Fruit fly (Drosophila melanogaster) whole organism, adult: ENCODE data around the gene rdx.
A peak's percentile ranks its signal among the peaks of the same experiment; 100 is the strongest.

Experiments used
- CG11617 ChIP-seq: fragments of 200-800 bp; sonication (Bioruptor generic); optimal IDR thresholded peaks from 2 replicates; lab custom pipeline; 2017; ENCODE audit warnings: mild to moderate bottlenecking, missing biosample characterization, missing genetic modification reagents, missing genetic modification characterization
- CG12768 ChIP-seq: fragments of 200-800 bp; sonication (Bioruptor generic); optimal IDR thresholded peaks from 2 replicates; lab custom pipeline; 2017; ENCODE audit warnings: missing biosample characterization, missing genetic modification characterization, mild to moderate bottlenecking, moderate library complexity, missing genetic modification reagents
- CG14711 ChIP-seq: fragments of 200-800 bp; sonication (Bioruptor generic); optimal IDR thresholded peaks from 2 replicates; lab custom pipeline; 2018; ENCODE audit warnings: missing biosample characterization, mild to moderate bottlenecking, missing genetic modification characterization, moderate library complexity
- CG1620 ChIP-seq: fragments of 200-800 bp; sonication (Bioruptor generic); optimal IDR thresholded peaks from 2 replicates; lab custom pipeline; 2016; ENCODE audit warnings: missing biosample characterization, missing genetic modification characterization
- CG33017 ChIP-seq: fragments of 200-800 bp; sonication (Bioruptor generic); optimal IDR thresholded peaks from 2 replicates; lab custom pipeline; 2018; ENCODE audit warnings: missing biosample characterization, mild to moderate bottlenecking, missing genetic modification characterization, moderate library complexity
- CG5204 ChIP-seq: fragments of 200-800 bp; sonication (Bioruptor generic); optimal IDR thresholded peaks from 2 replicates; lab custom pipeline; 2016; ENCODE audit warnings: missing biosample characterization, missing genetic modification characterization
- CG7045 ChIP-seq: fragments of 200-800 bp; sonication (Bioruptor generic); optimal IDR thresholded peaks from 2 replicates; lab custom pipeline; 2017; ENCODE audit warnings: missing biosample characterization, mild to moderate bottlenecking, missing genetic modification characterization
- CG7101 ChIP-seq: fragments of 200-800 bp; sonication (Bioruptor generic); optimal IDR thresholded peaks from 2 replicates; lab custom pipeline; 2018; ENCODE audit warnings: missing biosample characterization, mild to moderate bottlenecking, missing genetic modification characterization, moderate library complexity
- Clk ChIP-seq: fragments of 200-800 bp; sonication (Bioruptor generic); optimal IDR thresholded peaks from 2 replicates; lab custom pipeline; 2017; ENCODE audit warnings: missing biosample characterization, missing genetic modification characterization
- Hr96 ChIP-seq: fragments of 200-800 bp; sonication (Bioruptor generic); optimal IDR thresholded peaks from 2 replicates; lab custom pipeline; 2016; ENCODE audit warnings: missing biosample characterization, missing genetic modification characterization
- Mnt ChIP-seq: fragments of 200-800 bp; sonication (Bioruptor generic); optimal IDR thresholded peaks from 2 replicates; lab custom pipeline; 2016; ENCODE audit warnings: missing biosample characterization, mild to moderate bottlenecking, missing genetic modification characterization
- bab1 ChIP-seq: fragments of 200-800 bp; sonication (Bioruptor generic); optimal IDR thresholded peaks from 3 replicates; lab custom pipeline; 2019; ENCODE audit warnings: missing biosample characterization, mild to moderate bottlenecking, missing genetic modification characterization, moderate library complexity
- cic ChIP-seq: fragments of 200-800 bp; sonication (Bioruptor generic); optimal IDR thresholded peaks from 2 replicates; lab custom pipeline; 2017; ENCODE audit warnings: missing biosample characterization, mild to moderate bottlenecking, missing genetic modification characterization, moderate library complexity
- cnc ChIP-seq, 2 experiments: fragments of >200 bp; optimal IDR thresholded peaks; 2 replicates each; lab custom pipeline; 2017
- kay ChIP-seq: fragments of 200-800 bp; sonication (Bioruptor generic); peaks from one replicate; lab custom pipeline; 2016; ENCODE audit warnings: missing biosample characterization, missing genetic modification characterization, borderline replicate concordance
- ovo ChIP-seq: fragments of 200-800 bp; sonication (Bioruptor generic); optimal IDR thresholded peaks from 2 replicates; lab custom pipeline; 2016; ENCODE audit warnings: missing biosample characterization, missing genetic modification characterization
- pad ChIP-seq: fragments of 200-800 bp; sonication (Bioruptor generic); optimal IDR thresholded peaks from 3 replicates; lab custom pipeline; 2017; ENCODE audit warnings: missing biosample characterization, missing genetic modification characterization, mild to moderate bottlenecking, moderate library complexity, missing genetic modification reagents
- tj ChIP-seq: fragments of 200-800 bp; sonication (Bioruptor generic); optimal IDR thresholded peaks from 3 replicates; lab custom pipeline; 2017; ENCODE audit warnings: missing biosample characterization, mild to moderate bottlenecking, missing genetic modification characterization, moderate library complexity
- toe ChIP-seq: fragments of 200-800 bp; sonication (Bioruptor generic); optimal IDR thresholded peaks from 2 replicates; lab custom pipeline; 2016; ENCODE audit warnings: missing biosample characterization, missing genetic modification characterization

Gene rdx

DNA sequence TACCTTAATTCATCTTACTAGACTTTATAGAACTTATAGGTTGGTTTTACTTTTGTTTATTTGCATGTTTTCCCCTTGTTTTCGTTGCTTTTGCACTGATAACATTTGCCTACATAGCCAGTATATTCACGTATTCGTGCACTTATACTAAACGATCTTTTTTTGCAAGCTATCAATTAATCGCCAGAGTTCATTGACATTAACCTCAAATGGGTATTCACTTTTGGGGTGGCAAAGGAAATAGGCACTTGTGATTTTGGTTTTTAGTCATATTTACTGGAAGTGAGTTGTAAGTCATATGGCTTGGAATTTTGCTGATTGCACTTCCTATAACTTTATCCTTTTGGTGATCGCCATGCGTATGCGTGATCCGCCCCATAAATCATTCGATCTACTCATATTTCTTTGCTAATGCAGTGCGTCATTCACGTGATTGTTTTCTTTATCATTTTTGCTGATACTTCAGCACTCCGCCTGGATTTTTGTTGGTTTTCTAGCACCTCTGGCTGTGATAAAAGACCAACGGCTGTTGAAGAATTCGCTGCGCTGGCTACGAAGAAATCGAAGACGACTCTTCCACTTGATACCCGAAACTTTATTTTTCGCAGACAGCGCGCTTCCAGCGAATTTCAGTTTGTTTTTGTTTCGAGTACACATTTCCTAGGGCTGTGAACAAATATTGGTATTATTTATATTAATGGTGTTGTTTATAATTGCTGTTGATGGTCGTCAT is 36.2 kb upstream of the rdx start:
- TF ChIP-seq tj (peak; percentile 96), Mnt (GFP tag; lab: Kevin White, UChicago) (no peak), kay (GFP tag; lab: Kevin White, UChicago) (no peak), CG33017 (tag; lab: Kevin White, UChicago) (no peak)

- TF ChIP-seq CG12768 (GFP tag; lab: Kevin White, UChicago): no peak
Observed at dm6 chr3R:14065241-14065640, 33.4 kb upstream of the rdx start.

dm6 chr3R:14064158-14064969 is 32.5 kb upstream of the rdx start:
- TF ChIP-seq pad: peak; percentile 35
- peak; percentile 4 for TF ChIP-seq CG12768 (GFP tag; lab: Kevin White, UChicago)
- TF ChIP-seq CG33017 (tag; lab: Kevin White, UChicago): no peak
- TF ChIP-seq Hr96 (GFP tag; lab: Kevin White, UChicago): no peak
- TF ChIP-seq kay (GFP tag; lab: Kevin White, UChicago): no peak
- no peak for TF ChIP-seq CG7101 (tag; lab: Kevin White, UChicago)
- TF ChIP-seq ovo (GFP tag; lab: Kevin White, UChicago): no peak
- TF ChIP-seq cic (GFP tag; lab: Kevin White, UChicago): peak; percentile 12

DNA sequence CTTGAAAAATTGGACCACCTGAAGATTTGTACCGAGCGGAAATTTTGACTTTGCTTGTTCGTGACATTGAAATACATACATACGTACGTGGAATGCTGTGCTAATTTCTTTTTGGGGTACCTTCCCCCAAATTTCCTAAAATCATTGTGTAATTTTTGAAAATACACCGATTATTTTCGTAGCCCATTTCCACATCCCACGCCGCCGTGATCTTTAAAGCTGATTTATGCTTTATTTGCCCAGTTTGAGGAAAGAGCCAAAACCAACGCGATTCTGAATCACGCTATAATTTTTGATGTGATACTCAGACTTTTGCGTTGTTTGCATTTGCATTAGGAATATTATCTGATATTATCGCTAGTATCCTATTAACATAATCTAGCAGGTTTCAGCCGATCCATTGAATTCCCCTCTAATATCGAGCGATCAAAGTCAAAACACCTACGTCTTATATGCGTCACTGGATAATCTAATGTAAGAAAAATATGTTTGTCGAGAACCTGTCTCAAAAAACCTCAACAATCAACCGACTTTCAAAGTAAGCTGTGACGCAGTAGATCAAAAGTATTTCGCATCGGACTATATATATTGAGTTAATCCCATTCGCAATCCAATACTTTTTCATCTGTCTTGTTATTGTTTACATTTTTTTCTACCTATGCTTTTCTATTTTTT is 31.1 kb upstream of the rdx start:
- TF ChIP-seq CG7045 (GFP tag; lab: Kevin White, UChicago) (no peak), CG5204 (GFP tag; lab: Kevin White, UChicago) (no peak), cic (GFP tag; lab: Kevin White, UChicago) (peak; percentile 21)

dm6 chr3R:14061988-14062868 is 30.4 kb upstream of the rdx start:
- TF ChIP-seq CG1620 (GFP tag; lab: Kevin White, UChicago) (no peak), Clk (GFP tag; lab: Kevin White, UChicago) (peak; percentile 29), Mnt (GFP tag; lab: Kevin White, UChicago) (peak; percentile 17), CG12768 (GFP tag; lab: Kevin White, UChicago) (peak; percentile 86), Hr96 (GFP tag; lab: Kevin White, UChicago) (no peak), pad (peak; percentile 57), cic (GFP tag; lab: Kevin White, UChicago) (peak; percentile 73), CG33017 (tag; lab: Kevin White, UChicago) (peak; percentile 44), CG7101 (tag; lab: Kevin White, UChicago) (peak; percentile 34), CG14711 (tag; lab: Kevin White, UChicago) (peak; percentile 32), kay (GFP tag; lab: Kevin White, UChicago) (peak; percentile 81), ovo (GFP tag; lab: Kevin White, UChicago) (no peak), cnc (optimal IDR thresholded peaks at IDR 0.05; lab: Kevin White, UChicago) (no peak), bab1 (GFP tag; lab: Kevin White, UChicago) (no peak), tj (peak; percentile 29), toe (GFP tag; lab: Kevin White, UChicago) (no peak), CG5204 (GFP tag; lab: Kevin White, UChicago) (no peak), CG7045 (GFP tag; lab: Kevin White, UChicago) (peak; percentile 75), CG11617 (GFP tag; lab: Kevin White, UChicago) (peak; percentile 25)
